Fruit fly (Drosophila melanogaster): ENCODE results near the gene Nedd8.

Gene Nedd8

DNA sequence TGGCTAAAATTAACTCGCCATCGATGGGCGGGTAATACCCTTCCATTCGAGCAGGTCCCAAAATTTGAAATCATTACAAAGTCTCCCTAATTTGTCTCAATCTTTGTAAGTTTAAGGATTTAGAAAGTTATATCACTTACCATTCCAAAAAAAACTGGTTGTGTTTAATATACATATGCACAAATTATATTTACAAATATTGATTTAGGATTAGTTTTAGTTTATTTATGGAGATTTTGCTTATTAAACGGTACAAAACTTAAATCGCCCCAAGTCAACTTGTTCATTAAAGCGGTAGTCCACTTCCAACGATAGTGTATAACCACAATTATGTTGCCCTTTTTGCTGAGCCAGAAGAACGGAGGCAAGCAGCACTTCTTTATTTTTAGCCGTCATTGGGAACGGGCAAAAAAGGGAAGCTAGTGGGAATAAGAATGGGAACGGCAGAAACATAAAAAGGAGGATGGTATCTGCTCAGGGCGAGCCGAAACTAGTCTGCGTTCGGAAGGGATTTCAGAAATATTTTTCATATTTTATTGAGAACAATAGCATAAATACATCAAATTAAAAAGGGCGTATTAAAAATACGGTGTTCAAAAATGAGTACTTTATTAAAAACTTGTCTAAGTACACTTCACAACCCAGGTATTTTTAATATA, 3.4 kb downstream of the Nedd8 start (continued):
- TF ChIP-seq Atf-2 (GFP tag; optimal IDR thresholded peaks at IDR 0.05) (peak; percentile 39), D19A (tag; optimal IDR thresholded peaks at IDR 0.05) (peak; percentile 99), schlank (tag; optimal IDR thresholded peaks at IDR 0.05) (no peak), jumu (GFP tag; optimal IDR thresholded peaks at IDR 0.05) (peak; percentile 18), Hr78 (GFP tag; optimal IDR thresholded peaks at IDR 0.05) (peak in 1 of 2 experiments; percentile 25), bbx (GFP tag; IDR thresholded peaks at IDR 0.05; ENCODE audit: partially characterized antibody) (no peak), Elba2 (GFP tag; optimal IDR thresholded peaks at IDR 0.05) (no peak), h (optimal IDR thresholded peaks at IDR 0.05) (no peak), dmrt99B (tag; optimal IDR thresholded peaks at IDR 0.05) (peak; percentile 73), ara (GFP tag; IDR thresholded peaks at IDR 0.05) (peak; percentile 30; the same call in 1 of the 2 replicates), TFAM (GFP tag; optimal IDR thresholded peaks at IDR 0.05) (no peak), dysf (GFP tag; IDR thresholded peaks at IDR 0.05) (peak; percentile 50; the same call in 1 of the 3 replicates), hth (optimal IDR thresholded peaks at IDR 0.05) (no peak), al (GFP tag; IDR thresholded peaks at IDR 0.05) (no peak), Optix (GFP tag; IDR thresholded peaks at IDR 0.05) (no peak), hb (GFP tag; IDR thresholded peaks at IDR 0.05; ENCODE audit: partially characterized antibody) (no peak), CG15011 (GFP tag; optimal IDR thresholded peaks at IDR 0.05) (no peak), ssp (GFP tag; IDR thresholded peaks at IDR 0.05) (peak; percentile 40), maf-S (GFP tag; optimal IDR thresholded peaks at IDR 0.05) (peak; percentile 16), CG9727 (GFP tag; optimal IDR thresholded peaks at IDR 0.05) (peak; percentile 58), CG11504 (tag; optimal IDR thresholded peaks at IDR 0.05) (no peak), NFAT (GFP tag; IDR thresholded peaks at IDR 0.05) (no peak), fd3F (GFP tag; optimal IDR thresholded peaks at IDR 0.05) (no peak), CG5180 (GFP tag; optimal IDR thresholded peaks at IDR 0.05) (no peak), CG31441 (GFP tag; IDR thresholded peaks at IDR 0.05) (peak; percentile 76), Hey (tag; optimal IDR thresholded peaks at IDR 0.05) (no peak), Sry-δ (GFP tag; optimal IDR thresholded peaks at IDR 0.05) (no peak), her (GFP tag; optimal IDR thresholded peaks at IDR 0.05) (no peak), PHDP (tag; optimal IDR thresholded peaks at IDR 0.05) (peak; percentile 84), p53 (GFP tag; optimal IDR thresholded peaks at IDR 0.05) (no peak), shn (GFP tag; optimal IDR thresholded peaks at IDR 0.05) (no peak), nerfin-2 (GFP tag; IDR thresholded peaks at IDR 0.05; ENCODE audit: partially characterized antibody) (no peak), Hmr (GFP tag; optimal IDR thresholded peaks at IDR 0.05) (peak; percentile 51), Ada2b (GFP tag; IDR thresholded peaks at IDR 0.05) (no peak), CG2889 (GFP tag; IDR thresholded peaks at IDR 0.05) (no peak), Oaz (GFP tag; IDR thresholded peaks at IDR 0.05) (no peak), abd-A (tag; optimal IDR thresholded peaks at IDR 0.05) (no peak), ab (GFP tag; optimal IDR thresholded peaks at IDR 0.05) (no peak), Mrtf (GFP tag; IDR thresholded peaks at IDR 0.05) (no peak), ind (GFP tag; optimal IDR thresholded peaks at IDR 0.05) (peak; percentile 26), btn (GFP tag; optimal IDR thresholded peaks at IDR 0.05) (no peak), CG5953 (GFP tag; IDR thresholded peaks at IDR 0.05) (no peak), CG8359 (GFP tag; optimal IDR thresholded peaks at IDR 0.05; ENCODE audit: borderline replicate concordance) (no peak), D19B (GFP tag; optimal IDR thresholded peaks at IDR 0.05) (no peak), CG1832 (GFP tag; optimal IDR thresholded peaks at IDR 0.05) (no peak), CG14441 (GFP tag; IDR thresholded peaks at IDR 0.05) (no peak), CG6683 (GFP tag; optimal IDR thresholded peaks at IDR 0.05) (peak; percentile 19), vnd (GFP tag; IDR thresholded peaks at IDR 0.05; ENCODE audit: partially characterized antibody) (no peak), lov (optimal IDR thresholded peaks at IDR 0.05) (no peak), lov (GFP tag; IDR thresholded peaks at IDR 0.05) (no peak), sqz (GFP tag; optimal IDR thresholded peaks at IDR 0.05) (peak; percentile 35)

All from whole organism, embryonic.